Fruit fly (Drosophila melanogaster): ENCODE data around the gene schlank.

DNA sequence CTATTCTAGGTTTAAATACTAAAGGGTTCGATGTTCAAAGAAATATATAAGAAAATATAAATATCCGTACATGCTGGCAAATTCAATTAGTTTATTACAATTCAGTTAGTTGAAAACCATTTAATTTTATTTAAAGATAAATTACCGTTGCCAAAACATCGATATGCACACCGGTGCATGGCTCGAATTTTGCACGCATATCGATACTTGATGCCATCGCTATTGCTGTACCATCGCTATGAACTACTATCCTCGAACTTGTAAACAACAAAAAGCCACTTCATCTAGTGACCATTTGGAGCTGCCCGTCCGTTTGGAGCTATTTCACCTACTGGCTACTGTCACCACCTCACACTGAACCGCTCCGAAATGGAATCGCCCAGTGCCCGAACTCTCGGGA lies 6.1 kb downstream of the schlank start, which contains the start of gene Josd:
- TF ChIP-seq insv (optimal IDR thresholded peaks at IDR 0.05) (no peak), Myc (optimal IDR thresholded peaks at IDR 0.05) (no peak), h (optimal IDR thresholded peaks at IDR 0.05) (no peak), ttk (optimal IDR thresholded peaks at IDR 0.05) (no peak), psq (optimal IDR thresholded peaks at IDR 0.05) (no peak)

Measured in Kc167 (cell line).